Worm (Caenorhabditis elegans) whole organism, late embryonic: ENCODE results near the gene T03G6.3.

Experiments used
- C08G9.2 ChIP-seq: sonication (generic microtip); optimal IDR thresholded peaks from 2 replicates; lab custom pipeline; 2016; ENCODE audit warnings: mild to moderate bottlenecking, missing genetic modification characterization, moderate library complexity, missing compliant biosample characterization
- C38D4.7 ChIP-seq: fragments of 200-800 bp; sonication (Bioruptor generic); optimal IDR thresholded peaks from 2 replicates; lab custom pipeline; 2018; ENCODE audit warnings: mild to moderate bottlenecking, missing genetic modification characterization, moderate library complexity, missing compliant biosample characterization
- F13H6.1 ChIP-seq: sonication (generic microtip); optimal IDR thresholded peaks from 2 replicates; lab custom pipeline; 2016; ENCODE audit warnings: missing genetic modification characterization, missing compliant biosample characterization
- K02D7.2 ChIP-seq: sonication (generic microtip); optimal IDR thresholded peaks from 2 replicates; lab custom pipeline; 2017; ENCODE audit warnings: mild to moderate bottlenecking, missing genetic modification characterization, missing compliant biosample characterization
- T23F11.4 ChIP-seq: fragments of 200-800 bp; sonication (Bioruptor generic); optimal IDR thresholded peaks from 2 replicates; lab custom pipeline; 2018; ENCODE audit warnings: mild to moderate bottlenecking, missing genetic modification characterization, missing compliant biosample characterization
- ceh-14 ChIP-seq: sonication (generic microtip); optimal IDR thresholded peaks from 2 replicates; lab custom pipeline; 2016; ENCODE audit warnings: missing genotype, missing genetic modification characterization, missing compliant biosample characterization
- ceh-18 ChIP-seq: sonication (generic microtip); optimal IDR thresholded peaks from 2 replicates; lab custom pipeline; 2016; ENCODE audit warnings: missing genetic modification characterization, missing compliant biosample characterization
- ceh-19 ChIP-seq: fragments of 200-800 bp; sonication (Bioruptor generic); optimal IDR thresholded peaks from 2 replicates; lab custom pipeline; 2018; ENCODE audit warnings: mild to moderate bottlenecking, missing genetic modification characterization, missing compliant biosample characterization
- ceh-2 ChIP-seq: sonication (generic microtip); optimal IDR thresholded peaks from 2 replicates; lab custom pipeline; 2016; ENCODE audit warnings: missing genotype, missing genetic modification characterization, missing compliant biosample characterization
- ceh-22 ChIP-seq: sonication (generic microtip); optimal IDR thresholded peaks from 2 replicates; lab custom pipeline; 2017; ENCODE audit warnings: missing biosample characterization, missing genetic modification characterization
- ceh-24 ChIP-seq: sonication (generic microtip); optimal IDR thresholded peaks from 2 replicates; lab custom pipeline; 2016; ENCODE audit warnings: mild to moderate bottlenecking, missing genetic modification characterization, missing compliant biosample characterization
- ceh-30 ChIP-seq: fragments of 150-350 bp; optimal IDR thresholded peaks from 2 replicates; lab custom pipeline; 2014; ENCODE audit warnings: missing biosample characterization, missing genetic modification characterization
- ceh-31 ChIP-seq: sonication (generic microtip); optimal IDR thresholded peaks from 2 replicates; lab custom pipeline; 2016; ENCODE audit warnings: missing genetic modification characterization, missing compliant biosample characterization
- ceh-34 ChIP-seq: sonication (generic microtip); optimal IDR thresholded peaks from 2 replicates; lab custom pipeline; 2016; ENCODE audit warnings: mild to moderate bottlenecking, missing genetic modification characterization, missing compliant biosample characterization
- ceh-45 ChIP-seq: fragments of 200-800 bp; sonication (Bioruptor generic); IDR thresholded peaks from 2 replicates; pipeline ENCODE4 v1.3.6; 2022; ENCODE audit warnings: missing genetic modification reagents, missing genetic modification characterization, missing compliant biosample characterization
- ceh-48 ChIP-seq: sonication (generic microtip); optimal IDR thresholded peaks from 2 replicates; lab custom pipeline; 2016; ENCODE audit warnings: missing genetic modification characterization, inconsistent platforms, missing compliant biosample characterization
- ceh-9 ChIP-seq: sonication (generic microtip); optimal IDR thresholded peaks from 2 replicates; lab custom pipeline; 2016; ENCODE audit warnings: mild to moderate bottlenecking, missing genetic modification characterization, inconsistent platforms, missing compliant biosample characterization
- dve-1 ChIP-seq: sonication (generic microtip); optimal IDR thresholded peaks from 2 replicates; lab custom pipeline; 2017; ENCODE audit warnings: antibody characterized with exemption, mild to moderate bottlenecking, missing genetic modification characterization, missing compliant biosample characterization
- eyg-1 ChIP-seq: sonication (generic microtip); optimal IDR thresholded peaks from 2 replicates; lab custom pipeline; 2016; ENCODE audit warnings: missing genotype, missing genetic modification characterization, missing compliant biosample characterization
- fax-1 ChIP-seq: sonication (generic microtip); optimal IDR thresholded peaks from 2 replicates; lab custom pipeline; 2016; ENCODE audit warnings: missing genotype, missing genetic modification characterization, missing compliant biosample characterization
- hlh-15 ChIP-seq: sonication (generic microtip); optimal IDR thresholded peaks from 2 replicates; lab custom pipeline; 2016; ENCODE audit warnings: missing genetic modification characterization, missing compliant biosample characterization
- hlh-6 ChIP-seq: sonication (generic microtip); optimal IDR thresholded peaks from 2 replicates; lab custom pipeline; 2016; ENCODE audit warnings: missing genotype, missing genetic modification characterization, missing compliant biosample characterization
- madf-2 ChIP-seq: sonication (generic microtip); optimal IDR thresholded peaks from 2 replicates; lab custom pipeline; 2017; ENCODE audit warnings: missing genetic modification characterization, missing compliant biosample characterization
- mec-3 ChIP-seq: sonication (generic microtip); optimal IDR thresholded peaks from 2 replicates; lab custom pipeline; 2016; ENCODE audit warnings: borderline replicate concordance, missing genetic modification characterization, missing compliant biosample characterization
- nhr-11 ChIP-seq: fragments of 150-350 bp; optimal IDR thresholded peaks from 2 replicates; lab custom pipeline; 2014; ENCODE audit warnings: missing biosample characterization, missing genetic modification characterization
- npax-4 ChIP-seq: sonication (generic microtip); optimal IDR thresholded peaks from 2 replicates; lab custom pipeline; 2016; ENCODE audit warnings: missing genetic modification characterization, missing compliant biosample characterization
- odd-2 ChIP-seq: sonication (generic microtip); optimal IDR thresholded peaks from 2 replicates; lab custom pipeline; 2017; ENCODE audit warnings: antibody characterized with exemption, mild to moderate bottlenecking, missing genetic modification characterization, missing compliant biosample characterization
- pag-3 ChIP-seq: sonication (generic microtip); optimal IDR thresholded peaks from 2 replicates; lab custom pipeline; 2016; ENCODE audit warnings: missing compliant biosample characterization, missing genetic modification characterization, borderline replicate concordance
- pat-9 ChIP-seq: fragments of 200-800 bp; sonication (Bioruptor generic); optimal IDR thresholded peaks from 2 replicates; lab custom pipeline; 2018; ENCODE audit warnings: mild to moderate bottlenecking, missing genetic modification characterization, moderate library complexity, missing compliant biosample characterization
- pha-2 ChIP-seq: sonication (generic microtip); optimal IDR thresholded peaks from 2 replicates; lab custom pipeline; 2017; ENCODE audit warnings: mild to moderate bottlenecking, missing genetic modification characterization, missing compliant biosample characterization
- pha-4 ChIP-seq: fragments of 150-350 bp; optimal IDR thresholded peaks from 2 replicates; lab custom pipeline; 2018; ENCODE audit warnings: missing biosample characterization, missing genetic modification reagents, missing genetic modification characterization
- ref-2 ChIP-seq: sonication (generic microtip); optimal IDR thresholded peaks from 2 replicates; lab custom pipeline; 2016; ENCODE audit warnings: missing genetic modification characterization, missing compliant biosample characterization
- sdc-2 ChIP-seq: sonication (generic microtip); optimal IDR thresholded peaks from 2 replicates; lab custom pipeline; 2016; ENCODE audit warnings: missing genotype, missing genetic modification characterization, missing compliant biosample characterization
- sox-2 ChIP-seq: fragments of 200-800 bp; sonication (Bioruptor generic); IDR thresholded peaks from 2 replicates; pipeline ENCODE4 v1.3.6; 2022; ENCODE audit warnings: missing genetic modification reagents, missing genetic modification characterization, missing compliant biosample characterization
- syd-9 ChIP-seq: sonication (generic microtip); optimal IDR thresholded peaks from 2 replicates; lab custom pipeline; 2016; ENCODE audit warnings: mild to moderate bottlenecking, missing genetic modification characterization, moderate library complexity, missing compliant biosample characterization
- tbx-2 ChIP-seq: sonication (generic microtip); optimal IDR thresholded peaks from 2 replicates; lab custom pipeline; 2016; ENCODE audit warnings: missing genetic modification characterization, missing compliant biosample characterization
- ttx-3 ChIP-seq: sonication (generic microtip); optimal IDR thresholded peaks from 2 replicates; lab custom pipeline; 2016; ENCODE audit warnings: missing genetic modification reagents, missing genetic modification characterization, missing compliant biosample characterization
- unc-3 ChIP-seq, 2 experiments: fragments of 200-800 bp in 1 of 2; sonication (Bioruptor generic) in 1 of 2; sonication (generic microtip) in 1 of 2; conservative IDR thresholded peaks in 1 of 2; optimal IDR thresholded peaks in 1 of 2; 2 replicates each; pipeline versions ENCODE4 v1.3.6 to Lab custom; 2016 to 2022; ENCODE audit warnings: missing compliant biosample characterization in 2 of 2, missing genetic modification characterization in 2 of 2, missing genetic modification reagents in 1 of 2
- unc-55 ChIP-seq: sonication (generic microtip); optimal IDR thresholded peaks from 2 replicates; lab custom pipeline; 2017; ENCODE audit warnings: missing biosample characterization, missing genetic modification reagents, missing genetic modification characterization

Gene T03G6.3

ce11 chrX:2598833-2599279 is 16.7 kb downstream of the T03G6.3 start (continued):
- TF ChIP-seq F13H6.1 (peak; percentile 37), pat-9 (tag; lab: Kevin White, UChicago) (no peak), hlh-6 (tag; lab: Kevin White, UChicago) (peak; percentile 74), C38D4.7 (GFP tag; lab: Kevin White, UChicago) (peak; percentile 14), ceh-45 (GFP tag; lab: Robert Waterston, UW) (no peak), ceh-2 (tag; lab: Kevin White, UChicago) (no peak), ref-2 (tag; lab: Kevin White, UChicago) (no peak), mec-3 (tag; lab: Kevin White, UChicago) (no peak)

ce11 chrX:2596605-2597004 is 18.9 kb downstream of the T03G6.3 start:
- no peak for TF ChIP-seq T23F11.4 (GFP tag; lab: Kevin White, UChicago)
- no peak for TF ChIP-seq ceh-30
- TF ChIP-seq pha-2 (tag; lab: Kevin White, UChicago), result no peak
- TF ChIP-seq pha-4, result no peak
- TF ChIP-seq odd-2 (tag; lab: Kevin White, UChicago), result no peak
- no peak for TF ChIP-seq ceh-31 (tag; lab: Kevin White, UChicago)
- no peak for TF ChIP-seq eyg-1
- TF ChIP-seq sdc-2 (tag; lab: Kevin White, UChicago), result no peak
- TF ChIP-seq madf-2 (tag; lab: Kevin White, UChicago), result no peak
- TF ChIP-seq pag-3 (tag; lab: Kevin White, UChicago), result no peak
- no peak for TF ChIP-seq ceh-19 (GFP tag; lab: Kevin White, UChicago)
- TF ChIP-seq ceh-34 (tag; lab: Kevin White, UChicago), result no peak

DNA sequence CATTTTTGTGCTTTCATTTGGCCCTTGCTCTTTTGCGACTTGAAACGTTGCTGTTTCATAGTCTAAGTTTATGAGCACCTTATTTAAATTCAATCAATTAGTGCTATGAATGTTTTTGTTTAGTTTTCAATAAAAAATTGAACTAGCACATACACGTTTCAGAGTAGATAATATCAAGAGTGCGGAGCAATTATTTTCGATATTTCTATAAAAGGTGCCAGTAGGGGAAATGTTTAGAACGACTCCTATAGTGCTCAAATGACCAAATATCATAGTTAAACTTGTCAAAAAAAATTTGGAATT is 19.8 kb downstream of the T03G6.3 start:
- TF ChIP-seq fax-1 (tag; lab: Kevin White, UChicago) (no peak), ceh-2 (tag; lab: Kevin White, UChicago) (no peak), ceh-9 (tag; lab: Kevin White, UChicago) (no peak), unc-55 (no peak), hlh-6 (tag; lab: Kevin White, UChicago) (no peak), tbx-2 (tag; lab: Kevin White, UChicago) (no peak), pha-2 (tag; lab: Kevin White, UChicago) (no peak), ceh-48 (tag; lab: Kevin White, UChicago) (no peak), ceh-14 (tag; lab: Kevin White, UChicago) (no peak), odd-2 (tag; lab: Kevin White, UChicago) (no peak), ceh-22 (no peak), pag-3 (tag; lab: Kevin White, UChicago) (no peak), dve-1 (tag; lab: Kevin White, UChicago) (no peak), ceh-24 (tag; lab: Kevin White, UChicago) (no peak), C08G9.2 (tag; lab: Kevin White, UChicago) (no peak), F13H6.1 (no peak), sox-2 (GFP tag; lab: Robert Waterston, UW) (no peak), ttx-3 (no peak), nhr-11 (tag; lab: Kevin White, UChicago) (no peak), ceh-34 (tag; lab: Kevin White, UChicago) (no peak)

DNA sequence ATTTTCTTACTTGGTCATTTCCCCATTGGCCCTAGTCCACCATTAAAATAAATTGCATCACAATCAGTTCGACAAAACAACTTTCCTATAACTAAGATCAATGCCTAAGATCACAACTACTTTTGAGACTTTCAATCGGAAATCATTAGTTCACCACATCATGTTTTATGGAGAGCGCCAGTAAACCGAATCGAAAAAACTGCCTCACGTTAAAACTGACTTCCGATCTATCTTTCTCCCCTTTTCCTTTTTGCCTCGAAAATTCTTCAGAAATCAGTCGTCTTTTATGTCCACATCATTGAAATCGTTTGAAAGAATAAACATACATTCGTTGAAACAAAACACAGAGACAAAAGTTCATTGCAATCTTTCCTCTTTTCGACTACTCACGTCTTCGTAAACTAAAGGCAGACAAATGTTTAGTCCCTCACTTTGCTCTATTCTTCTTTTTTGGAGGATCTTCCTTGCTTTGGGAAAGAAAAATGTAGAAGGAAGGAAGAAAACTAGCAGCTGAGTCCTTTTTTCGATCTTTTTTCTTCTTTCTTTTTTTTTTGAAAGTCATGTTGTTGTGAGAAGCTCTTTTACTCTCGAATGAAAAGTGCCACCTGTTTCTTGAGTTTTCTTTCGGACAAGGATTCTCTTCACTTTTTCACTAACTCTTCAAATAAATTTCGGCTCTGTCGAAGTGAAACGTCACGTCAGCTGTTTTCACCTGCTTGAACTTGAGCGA is 20.3 kb downstream of the T03G6.3 start:
- TF ChIP-seq C08G9.2 (tag; lab: Kevin White, UChicago) (no peak), syd-9 (tag; lab: Kevin White, UChicago) (no peak), eyg-1 (no peak), ceh-19 (GFP tag; lab: Kevin White, UChicago) (no peak), hlh-15 (no peak), npax-4 (no peak), K02D7.2 (tag; lab: Kevin White, UChicago) (no peak), mec-3 (tag; lab: Kevin White, UChicago) (no peak), unc-55 (peak; percentile 35), ceh-18 (tag; lab: Kevin White, UChicago) (peak; percentile 39), ceh-31 (tag; lab: Kevin White, UChicago) (no peak), ceh-2 (tag; lab: Kevin White, UChicago) (no peak), unc-3 (GFP tag; conservative IDR thresholded peaks at IDR 0.05; lab: Robert Waterston, UW) (no peak), unc-3 (tag; optimal IDR thresholded peaks at IDR 0.05; lab: Kevin White, UChicago) (no peak), nhr-11 (tag; lab: Kevin White, UChicago) (no peak)
